Fruit fly (Drosophila melanogaster): Measurements from ENCODE around the gene CG3061.

- TF ChIP-seq Sox14 (GFP tag; optimal IDR thresholded peaks at IDR 0.05) (no peak), Eip93F (GFP tag; optimal IDR thresholded peaks at IDR 0.05) (no peak), CG16779 (tag; optimal IDR thresholded peaks at IDR 0.05) (no peak), OdsH (GFP tag; optimal IDR thresholded peaks at IDR 0.05) (no peak), Sox102F (GFP tag; optimal IDR thresholded peaks at IDR 0.05) (no peak)
Observed at dm6 chr3R:13998595-13998994, 33.6 kb upstream of the CG3061 start.
